Worm (Caenorhabditis elegans): ENCODE results near the gene C25H3.11.

Gene C25H3.11

DNA sequence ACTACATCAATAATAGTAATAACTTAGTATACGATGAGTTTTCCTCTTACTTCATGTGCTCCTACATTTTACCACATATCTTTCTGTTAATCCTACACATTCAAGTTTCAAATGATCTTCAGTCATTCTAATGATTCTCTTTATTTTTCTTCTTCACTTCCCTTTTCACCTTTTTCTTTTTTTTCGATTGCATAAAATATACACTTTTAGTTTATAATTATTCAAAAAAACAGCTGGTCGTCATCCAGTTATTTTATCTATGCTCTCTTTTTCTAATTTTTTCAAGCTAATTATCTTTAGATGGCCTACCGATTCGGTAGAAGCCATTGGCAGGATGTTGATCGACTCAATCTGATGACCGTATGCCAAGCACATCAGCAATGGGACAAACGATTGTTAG is 34.6 kb downstream of the C25H3.11 start, which contains the start of gene F59E12.1:
TSS of gene F59E12.1 (plus strand) at position 301 of the 400 bp plus-strand sequence.
- no peak for TF ChIP-seq bed-3 (GFP tag; optimal IDR thresholded peaks at IDR 0.05)
- no peak for TF ChIP-seq blmp-1 (tag; optimal IDR thresholded peaks at IDR 0.05)
- TF ChIP-seq unc-62 (GFP tag; optimal IDR thresholded peaks at IDR 0.05): no peak
- TF ChIP-seq ham-2 (GFP tag; optimal IDR thresholded peaks at IDR 0.05): no peak
- no peak for TF ChIP-seq ceh-83 (GFP tag; optimal IDR thresholded peaks at IDR 0.05)
- TF ChIP-seq lsy-2 (tag; optimal IDR thresholded peaks at IDR 0.05): no peak

ce11 chrII:5652334-5652733 is 36.5 kb downstream of the C25H3.11 start, which contains the start of gene bli-2:
TSS of gene bli-2 (minus strand) at chrII:5652434.
- TF ChIP-seq cnd-1 (tag; optimal IDR thresholded peaks at IDR 0.05): no peak
- TF ChIP-seq ceh-39 (tag; optimal IDR thresholded peaks at IDR 0.05): no peak

DNA sequence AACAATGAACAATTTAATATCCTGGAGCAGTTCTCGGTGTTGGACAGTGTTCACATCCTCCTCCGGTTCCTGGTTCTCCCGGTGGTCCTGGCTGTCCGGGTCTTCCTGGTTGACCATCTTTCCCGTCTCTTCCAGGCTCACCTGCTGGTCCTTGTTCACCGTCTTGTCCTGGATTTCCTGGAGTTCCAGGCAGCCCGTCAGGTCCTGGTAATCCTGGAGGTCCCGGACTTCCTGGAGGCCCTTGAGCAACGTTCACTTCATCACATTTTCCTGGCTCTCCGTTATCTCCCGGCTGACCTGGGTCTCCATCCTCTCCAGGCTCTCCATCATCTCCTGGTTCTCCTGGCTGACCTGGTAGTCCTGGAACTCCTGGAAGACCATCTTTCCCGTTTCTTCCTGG is 37.4 kb downstream of the C25H3.11 start:
- TF ChIP-seq mls-2 (tag; optimal IDR thresholded peaks at IDR 0.05) (no peak), lin-13 (tag; optimal IDR thresholded peaks at IDR 0.05) (no peak), hlh-1 (tag; optimal IDR thresholded peaks at IDR 0.05) (no peak), blmp-1 (tag; optimal IDR thresholded peaks at IDR 0.05) (no peak), unc-62 (GFP tag; optimal IDR thresholded peaks at IDR 0.05) (no peak), cnd-1 (tag; optimal IDR thresholded peaks at IDR 0.05) (no peak), nhr-76 (tag; optimal IDR thresholded peaks at IDR 0.05) (no peak), ces-1 (GFP tag; optimal IDR thresholded peaks at IDR 0.05) (no peak), zip-8 (tag; optimal IDR thresholded peaks at IDR 0.05) (no peak), drap-1 (GFP tag; optimal IDR thresholded peaks at IDR 0.05) (no peak), mab-5 (tag; optimal IDR thresholded peaks at IDR 0.05) (no peak)

- TF ChIP-seq unc-62 (GFP tag; optimal IDR thresholded peaks at IDR 0.05): peak; percentile 1
- peak; percentile 80 for TF ChIP-seq lsy-2 (tag; optimal IDR thresholded peaks at IDR 0.05)
- TF ChIP-seq nhr-2 (tag; optimal IDR thresholded peaks at IDR 0.05): peak; percentile 23
- no peak for TF ChIP-seq sem-2 (GFP tag; optimal IDR thresholded peaks at IDR 0.05)
- peak; percentile 32 for TF ChIP-seq sptf-1 (tag; optimal IDR thresholded peaks at IDR 0.05)
- peak; percentile 76 for TF ChIP-seq hlh-1 (tag; optimal IDR thresholded peaks at IDR 0.05)
- no peak for TF ChIP-seq elt-3 (tag; optimal IDR thresholded peaks at IDR 0.05)
- peak; percentile 6 for TF ChIP-seq lin-13 (tag; optimal IDR thresholded peaks at IDR 0.05)
- peak; percentile 88 for TF ChIP-seq mep-1 (tag; optimal IDR thresholded peaks at IDR 0.05)
- peak; percentile 96 for TF ChIP-seq ceh-39 (tag; optimal IDR thresholded peaks at IDR 0.05)
- no peak for TF ChIP-seq ceh-83 (GFP tag; optimal IDR thresholded peaks at IDR 0.05)
- peak; percentile 28 for TF ChIP-seq pha-4 (tag; optimal IDR thresholded peaks at IDR 0.05)
- TF ChIP-seq nhr-237 (tag; optimal IDR thresholded peaks at IDR 0.05): peak; percentile 40
Measured at ce11 chrII:5649236-5650004, 39.4 kb downstream of the C25H3.11 start, which contains the start of the genes sam-4, F59E12.17 and zyg-1. TSS of gene sam-4 (minus strand) at chrII:5649286. TSS of gene F59E12.17 (minus strand) at chrII:5649470. TSS of gene zyg-1 (plus strand) at chrII:5649748.

DNA sequence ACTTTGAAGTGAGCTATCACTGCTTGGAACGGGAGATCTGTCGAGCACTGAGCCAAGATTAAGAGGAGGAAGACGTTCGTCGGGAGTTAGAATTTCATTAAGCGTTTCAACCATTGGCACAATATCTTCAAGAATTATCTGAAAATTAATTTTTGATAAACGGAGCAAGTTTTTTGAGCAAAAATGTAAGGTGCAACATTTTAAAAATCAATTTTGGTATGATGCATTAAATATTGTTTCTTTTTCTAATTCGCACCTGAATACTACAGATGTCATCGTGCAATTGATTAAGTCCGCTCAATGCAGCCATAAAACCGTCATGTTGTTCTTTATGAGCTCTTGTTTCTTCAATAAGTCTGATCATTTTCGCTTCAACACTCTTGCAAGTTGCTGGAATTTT is 40.6 kb downstream of the C25H3.11 start, which contains the start of gene ddl-1:
TSS of gene ddl-1 (minus strand) at position 101 of the 400 bp plus-strand sequence.
- TF ChIP-seq bed-3 (GFP tag; optimal IDR thresholded peaks at IDR 0.05): no peak
- no peak for TF ChIP-seq hlh-1 (tag; optimal IDR thresholded peaks at IDR 0.05)
- no peak for TF ChIP-seq nhr-12 (tag; optimal IDR thresholded peaks at IDR 0.05)
- TF ChIP-seq ceh-43 (GFP tag; optimal IDR thresholded peaks at IDR 0.05): no peak

DNA sequence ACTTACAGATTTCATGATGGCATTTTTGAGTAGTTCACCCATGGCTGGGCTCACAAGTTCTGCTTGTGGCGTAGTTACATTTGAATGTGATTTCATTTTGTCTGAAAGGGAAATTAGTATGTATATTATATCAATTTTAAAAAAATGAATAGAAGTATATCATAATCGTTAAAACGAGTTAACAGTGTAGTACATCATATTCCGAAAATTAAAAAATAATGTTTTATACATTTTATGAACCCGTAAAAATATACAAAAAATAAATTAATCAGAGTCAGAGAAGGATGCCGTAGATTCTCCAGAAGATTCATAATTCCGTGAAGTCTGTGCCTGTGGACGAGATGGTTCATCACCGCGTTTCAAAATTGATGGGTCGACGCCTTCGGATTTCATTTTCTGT is 41.9 kb downstream of the C25H3.11 start, which contains the start of gene F59E12.9:
TSS of gene F59E12.9 (minus strand) at position 101 of the 400 bp plus-strand sequence.
- no peak for TF ChIP-seq unc-39 (tag; optimal IDR thresholded peaks at IDR 0.05)
- no peak for TF ChIP-seq blmp-1 (tag; optimal IDR thresholded peaks at IDR 0.05)
- TF ChIP-seq ham-2 (GFP tag; optimal IDR thresholded peaks at IDR 0.05): no peak

DNA sequence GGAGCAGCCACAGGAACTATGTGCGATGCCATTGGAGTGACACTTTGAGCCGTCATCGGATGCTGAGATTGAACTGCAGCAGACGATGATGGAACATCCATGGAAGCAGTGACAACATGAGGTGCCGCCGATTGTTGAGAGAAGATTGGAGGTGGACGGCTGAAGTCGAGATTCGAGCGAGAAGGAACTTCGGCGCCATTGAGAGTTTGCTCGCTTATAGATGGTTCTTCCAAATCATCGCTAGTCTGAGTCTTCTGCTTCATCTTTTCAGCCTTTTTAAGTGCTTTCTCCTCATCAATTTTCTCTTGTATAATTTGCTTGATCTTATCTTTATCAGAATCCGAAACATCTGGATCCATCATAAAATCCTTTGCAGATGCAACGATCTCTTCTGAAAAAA is 46.7 kb downstream of the C25H3.11 start:
- TF ChIP-seq nhr-28 (tag; optimal IDR thresholded peaks at IDR 0.05) (no peak), unc-39 (tag; optimal IDR thresholded peaks at IDR 0.05) (no peak), M03D4.4 (tag; optimal IDR thresholded peaks at IDR 0.05) (no peak), nhr-12 (tag; optimal IDR thresholded peaks at IDR 0.05) (no peak), sem-2 (GFP tag; optimal IDR thresholded peaks at IDR 0.05) (no peak), blmp-1 (tag; optimal IDR thresholded peaks at IDR 0.05) (no peak), hlh-1 (tag; optimal IDR thresholded peaks at IDR 0.05) (no peak), tbx-8 (GFP tag; optimal IDR thresholded peaks at IDR 0.05) (no peak), unc-120 (tag; optimal IDR thresholded peaks at IDR 0.05; ENCODE audit: poor library complexity, severe bottlenecking) (no peak), lin-13 (tag; optimal IDR thresholded peaks at IDR 0.05) (no peak)
